Fruit fly (Drosophila melanogaster): Measurements from ENCODE around the gene I-2.

DNA sequence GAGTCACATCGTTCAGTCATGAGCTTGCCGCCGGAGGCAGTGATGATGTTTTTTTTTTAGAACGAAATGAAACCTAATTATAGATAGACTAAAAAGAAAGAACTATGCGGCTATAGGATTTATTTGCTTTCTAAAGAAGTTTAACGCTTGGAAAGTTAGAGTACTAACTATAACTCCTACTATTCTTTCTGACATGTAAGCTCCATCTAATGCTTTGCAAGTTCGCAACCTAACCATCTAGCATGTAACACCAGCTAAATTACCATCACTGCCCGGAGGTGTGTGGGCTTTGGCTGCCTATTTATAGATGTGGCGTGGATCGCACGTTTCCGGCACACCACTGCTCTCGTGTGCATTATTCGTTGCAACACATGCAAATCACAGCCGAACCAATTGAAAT is 5.4 kb upstream of the I-2 start:
- TF ChIP-seq Hr39 (GFP tag; optimal IDR thresholded peaks at IDR 0.05) (no peak), Met (GFP tag; optimal IDR thresholded peaks at IDR 0.05) (no peak), acj6 (GFP tag; optimal IDR thresholded peaks at IDR 0.05) (no peak), net (GFP tag; optimal IDR thresholded peaks at IDR 0.05) (no peak), CG31627 (GFP tag; optimal IDR thresholded peaks at IDR 0.05) (no peak)
